Fruit fly (Drosophila melanogaster) whole organism, embryonic: Measurements from ENCODE around the gene Rai1.

Source experiments
- Atf6 ChIP-seq: fragments of 200-800 bp; sonication (Bioruptor generic); IDR thresholded peaks from 2 replicates; pipeline ENCODE4 v1.3.6; 2022; ENCODE audit warnings: missing biosample characterization, missing genetic modification characterization
- BEAF-32 ChIP-seq: fragments of 200-800 bp; sonication (Bioruptor generic); optimal IDR thresholded peaks from 3 replicates; lab custom pipeline; 2017; ENCODE audit warnings: missing biosample characterization, missing genetic modification characterization, mild to moderate bottlenecking, moderate library complexity, missing genetic modification reagents
- Bteb2 ChIP-seq: fragments of 200-800 bp; sonication (Bioruptor generic); optimal IDR thresholded peaks from 2 replicates; lab custom pipeline; 2016; ENCODE audit warnings: missing biosample characterization, missing genetic modification characterization
- CG11504 ChIP-seq: fragments of 200-800 bp; sonication (Bioruptor generic); optimal IDR thresholded peaks from 3 replicates; lab custom pipeline; 2019; ENCODE audit warnings: missing biosample characterization, mild to moderate bottlenecking, missing genetic modification characterization, moderate library complexity
- CG1233 ChIP-seq: fragments of 200-800 bp; sonication (Bioruptor generic); optimal IDR thresholded peaks from 4 replicates; lab custom pipeline; 2018; ENCODE audit warnings: missing biosample characterization, mild to moderate bottlenecking, missing genetic modification characterization
- CG12769 ChIP-seq: fragments of 200-800 bp; sonication (Bioruptor generic); optimal IDR thresholded peaks from 2 replicates; lab custom pipeline; 2019; ENCODE audit warnings: missing biosample characterization, mild to moderate bottlenecking, missing genetic modification characterization, moderate library complexity
- CG13624 ChIP-seq: fragments of 200-800 bp; sonication (Bioruptor generic); optimal IDR thresholded peaks from 2 replicates; lab custom pipeline; 2016; ENCODE audit warnings: missing biosample characterization, missing genetic modification characterization
- CG15269 ChIP-seq: fragments of 200-800 bp; sonication (Bioruptor generic); optimal IDR thresholded peaks from 2 replicates; lab custom pipeline; 2018; ENCODE audit warnings: missing biosample characterization, mild to moderate bottlenecking, missing genetic modification characterization, moderate library complexity
- CG1603 ChIP-seq: fragments of 200-800 bp; sonication (Bioruptor generic); optimal IDR thresholded peaks from 2 replicates; lab custom pipeline; 2019; ENCODE audit warnings: missing biosample characterization, mild to moderate bottlenecking, missing genetic modification characterization, moderate library complexity
- CG16863 ChIP-seq: fragments of 200-800 bp; sonication (Bioruptor generic); optimal IDR thresholded peaks from 3 replicates; lab custom pipeline; 2016; ENCODE audit warnings: missing biosample characterization, missing genetic modification characterization
- CG17359 ChIP-seq: fragments of 200-800 bp; sonication (Bioruptor generic); optimal IDR thresholded peaks from 3 replicates; lab custom pipeline; 2018; ENCODE audit warnings: missing biosample characterization, mild to moderate bottlenecking, missing genetic modification characterization, moderate library complexity
- CG17361 ChIP-seq: fragments of 200-800 bp; sonication (Bioruptor generic); IDR thresholded peaks from 3 replicates; pipeline ENCODE4 v1.3.6; 2022; ENCODE audit warnings: missing biosample characterization, missing genetic modification characterization
- CG30403 ChIP-seq: fragments of 200-800 bp; sonication (Bioruptor generic); optimal IDR thresholded peaks from 3 replicates; lab custom pipeline; 2016; ENCODE audit warnings: missing biosample characterization, missing genetic modification characterization
- CG31441 ChIP-seq: fragments of 200-800 bp; sonication (Bioruptor generic); IDR thresholded peaks from 2 replicates; pipeline ENCODE4 v1.3.6; 2022; ENCODE audit warnings: missing biosample characterization, missing genetic modification characterization
- CG3163 ChIP-seq: fragments of 200-800 bp; sonication (Bioruptor generic); optimal IDR thresholded peaks from 3 replicates; lab custom pipeline; 2016; ENCODE audit warnings: missing biosample characterization, missing genetic modification characterization
- CG34376 ChIP-seq: fragments of 200-800 bp; sonication (Bioruptor generic); optimal IDR thresholded peaks from 2 replicates; lab custom pipeline; 2018; ENCODE audit warnings: missing biosample characterization, mild to moderate bottlenecking, missing genetic modification characterization
- CG4282 ChIP-seq: fragments of 200-800 bp; sonication (Bioruptor generic); optimal IDR thresholded peaks from 2 replicates; lab custom pipeline; 2016; ENCODE audit warnings: missing biosample characterization, missing genetic modification characterization
- CG5180 ChIP-seq: fragments of 200-800 bp; sonication (Bioruptor generic); optimal IDR thresholded peaks from 3 replicates; lab custom pipeline; 2017; ENCODE audit warnings: missing biosample characterization, missing genetic modification characterization, mild to moderate bottlenecking, moderate library complexity, missing genetic modification reagents
- CG7839 ChIP-seq: fragments of 200-800 bp; sonication (Bioruptor generic); optimal IDR thresholded peaks from 3 replicates; lab custom pipeline; 2018; ENCODE audit warnings: missing biosample characterization, mild to moderate bottlenecking, missing genetic modification characterization, moderate library complexity
- CHES-1-like ChIP-seq: fragments of 200-800 bp; sonication (Bioruptor generic); optimal IDR thresholded peaks from 2 replicates; lab custom pipeline; 2016; ENCODE audit warnings: missing biosample characterization, missing genetic modification characterization
- CrebB ChIP-seq: fragments of 200-800 bp; sonication (Bioruptor generic); optimal IDR thresholded peaks from 3 replicates; lab custom pipeline; 2018; ENCODE audit warnings: missing biosample characterization, mild to moderate bottlenecking, missing genetic modification characterization
- Dbx ChIP-seq: fragments of 200-800 bp; sonication (Bioruptor generic); IDR thresholded peaks from 3 replicates; pipeline ENCODE4 v1.3.6; 2022; ENCODE audit warnings: missing biosample characterization, missing genetic modification characterization
- Dip2 ChIP-seq: fragments of 200-800 bp; sonication (Bioruptor generic); IDR thresholded peaks from 2 replicates; pipeline ENCODE4 v1.3.6; 2022; ENCODE audit warnings: missing biosample characterization, missing genetic modification characterization
- Eip74EF ChIP-seq, 2 experiments: fragments of 200-800 bp in 1 of 2; fragments of >200 bp in 1 of 2; sonication (Bioruptor generic) in 1 of 2; optimal IDR thresholded peaks; 2 replicates each; lab custom pipeline; 2017 to 2019; ENCODE audit warnings: missing biosample characterization in 2 of 2, missing genetic modification characterization in 2 of 2, mild to moderate bottlenecking in 1 of 2, moderate library complexity in 1 of 2
- HLH3B ChIP-seq: fragments of 200-800 bp; sonication (Bioruptor generic); IDR thresholded peaks from 2 replicates; pipeline ENCODE4 v1.3.6; 2022; ENCODE audit warnings: missing biosample characterization, missing genetic modification characterization
- HmgD ChIP-seq: fragments of 200-800 bp; sonication (Bioruptor generic); optimal IDR thresholded peaks from 3 replicates; lab custom pipeline; 2016; ENCODE audit warnings: missing biosample characterization, missing genetic modification characterization
- Hr51 ChIP-seq, 2 experiments: fragments of 200-800 bp; sonication (Bioruptor generic); optimal IDR thresholded peaks; 2 replicates in 1 of 2; 3 replicates in 1 of 2; lab custom pipeline; 2016 to 2018; ENCODE audit warnings: missing biosample characterization in 2 of 2, missing genetic modification characterization in 2 of 2, mild to moderate bottlenecking in 1 of 2, moderate library complexity in 1 of 2
- Med ChIP-seq: fragments of 200-800 bp; sonication (Bioruptor generic); peaks from one replicate; lab custom pipeline; 2016; ENCODE audit warnings: missing biosample characterization, missing genetic modification characterization, mild to moderate bottlenecking, inconsistent platforms, moderate library complexity
- Oaz ChIP-seq: fragments of 200-800 bp; sonication (Bioruptor generic); IDR thresholded peaks from 2 replicates; pipeline ENCODE4 v1.3.6; 2022; ENCODE audit warnings: missing biosample characterization, missing genetic modification characterization
- Taf1 ChIP-seq: fragments of 200-800 bp; sonication (Bioruptor generic); IDR thresholded peaks from 2 replicates; pipeline ENCODE4 v1.3.6; 2022; ENCODE audit warnings: missing biosample characterization, missing genetic modification characterization
- amos ChIP-seq: fragments of 200-800 bp; sonication (Bioruptor generic); IDR thresholded peaks from 2 replicates; pipeline ENCODE4 v1.3.6; 2022; ENCODE audit warnings: missing biosample characterization, missing genetic modification characterization; ENCODE audit not compliant: partially characterized antibody
- bbx ChIP-seq: fragments of 200-800 bp; sonication (Bioruptor generic); IDR thresholded peaks from 2 replicates; pipeline ENCODE4 v1.3.6; 2022; ENCODE audit warnings: missing biosample characterization, missing genetic modification characterization; ENCODE audit not compliant: partially characterized antibody
- bcd ChIP-seq: fragments of 200-800 bp; sonication (Bioruptor generic); optimal IDR thresholded peaks from 2 replicates; lab custom pipeline; 2017; ENCODE audit warnings: missing biosample characterization, mild to moderate bottlenecking, missing genetic modification characterization
- chinmo ChIP-seq: fragments of 200-800 bp; sonication (Bioruptor generic); IDR thresholded peaks from 4 replicates; pipeline ENCODE4 v1.3.6; 2022; ENCODE audit warnings: missing biosample characterization, missing genetic modification characterization; ENCODE audit not compliant: partially characterized antibody
- dmrt99B ChIP-seq: fragments of 200-800 bp; sonication (Bioruptor generic); optimal IDR thresholded peaks from 2 replicates; lab custom pipeline; 2018; ENCODE audit warnings: missing biosample characterization, mild to moderate bottlenecking, missing genetic modification characterization, moderate library complexity
- en ChIP-seq: fragments of 200-800 bp; sonication (Bioruptor generic); optimal IDR thresholded peaks from 2 replicates; lab custom pipeline; 2016; ENCODE audit warnings: missing biosample characterization, missing genetic modification characterization
- exex ChIP-seq: fragments of 200-800 bp; sonication (Bioruptor generic); optimal IDR thresholded peaks from 4 replicates; lab custom pipeline; 2018; ENCODE audit warnings: missing biosample characterization, mild to moderate bottlenecking, missing genetic modification characterization, moderate library complexity
- fd96Cb ChIP-seq: fragments of 200-800 bp; sonication (Bioruptor generic); optimal IDR thresholded peaks from 2 replicates; lab custom pipeline; 2018; ENCODE audit warnings: missing biosample characterization, mild to moderate bottlenecking, missing genetic modification characterization, moderate library complexity
- gem ChIP-seq: fragments of 200-800 bp; sonication (Bioruptor generic); optimal IDR thresholded peaks from 2 replicates; lab custom pipeline; 2019; ENCODE audit warnings: missing biosample characterization, mild to moderate bottlenecking, missing genetic modification characterization, moderate library complexity
- grau ChIP-seq: fragments of 200-800 bp; optimal IDR thresholded peaks from 3 replicates; lab custom pipeline; 2019; ENCODE audit warnings: missing biosample characterization, mild to moderate bottlenecking, missing genetic modification characterization, moderate library complexity
- gro ChIP-seq: fragments of 200-800 bp; sonication (Bioruptor generic); optimal IDR thresholded peaks from 2 replicates; lab custom pipeline; 2016; ENCODE audit warnings: missing biosample characterization, missing genetic modification characterization
- ham ChIP-seq: fragments of 200-800 bp; sonication (Bioruptor generic); IDR thresholded peaks from 2 replicates; pipeline ENCODE4 v1.3.6; 2022; ENCODE audit warnings: missing biosample characterization, missing genetic modification characterization
- hb ChIP-seq: fragments of 200-800 bp; sonication (Bioruptor generic); IDR thresholded peaks from 3 replicates; pipeline ENCODE4 v1.3.6; 2022; ENCODE audit warnings: missing biosample characterization, missing genetic modification characterization; ENCODE audit not compliant: partially characterized antibody
- phol ChIP-seq: fragments of 200-800 bp; sonication (Bioruptor generic); optimal IDR thresholded peaks from 3 replicates; lab custom pipeline; 2018; ENCODE audit warnings: missing biosample characterization, mild to moderate bottlenecking, missing genetic modification characterization, moderate library complexity
- prd ChIP-seq, 3 experiments: fragments of >200 bp in 2 of 3; fragments of 200-800 bp in 1 of 3; sonication (Bioruptor generic) in 1 of 3; optimal IDR thresholded peaks in 2 of 3; IDR thresholded peaks in 1 of 3; 2 replicates in 2 of 3; 3 replicates in 1 of 3; pipeline versions ENCODE4 v1.3.6 to Lab custom; 2017 to 2022; ENCODE audit warnings: missing biosample characterization in 1 of 3, missing genetic modification characterization in 1 of 3
- sens ChIP-seq: fragments of 200-800 bp; sonication (Bioruptor generic); peaks from one replicate; lab custom pipeline; 2016; ENCODE audit warnings: missing biosample characterization, missing genetic modification characterization
- sens-2 ChIP-seq: fragments of 200-800 bp; sonication (Bioruptor generic); IDR thresholded peaks from 2 replicates; pipeline ENCODE4 v1.3.6; 2022; ENCODE audit warnings: missing biosample characterization, missing genetic modification characterization
- seq ChIP-seq: fragments of 200-800 bp; sonication (Bioruptor generic); IDR thresholded peaks from 2 replicates; pipeline ENCODE4 v1.3.6; 2022; ENCODE audit warnings: missing biosample characterization, missing genetic modification characterization
- shn ChIP-seq: fragments of 200-800 bp; sonication (Bioruptor generic); optimal IDR thresholded peaks from 3 replicates; lab custom pipeline; 2016; ENCODE audit warnings: missing biosample characterization, missing genetic modification characterization
- stc ChIP-seq: fragments of 200-800 bp; sonication (Bioruptor generic); IDR thresholded peaks from 2 replicates; pipeline ENCODE4 v1.3.6; 2022; ENCODE audit warnings: missing biosample characterization, missing genetic modification characterization

Rai1 gene

dm6 chrX:16814351-16814750 is 11.2 kb upstream of the Rai1 start:
- TF ChIP-seq Med (GFP tag; lab: Kevin White, UChicago) (peak; percentile 36), CG3163 (GFP tag; lab: Kevin White, UChicago) (no peak), amos (no peak), Atf6 (no peak), BEAF-32 (GFP tag; lab: Kevin White, UChicago) (no peak), dmrt99B (tag; lab: Kevin White, UChicago) (peak; percentile 46), CrebB (tag; lab: Kevin White, UChicago) (no peak), CG15269 (tag; lab: Kevin White, UChicago) (peak; percentile 8), CG16863 (GFP tag; lab: Kevin White, UChicago) (no peak), Oaz (GFP tag; lab: Robert Waterston, UW) (no peak), CG5180 (no peak), CG17359 (tag; lab: Kevin White, UChicago) (peak; percentile 3), bbx (GFP tag; lab: Robert Waterston, UW) (no peak), CG1233 (GFP tag; lab: Kevin White, UChicago) (no peak), prd (optimal IDR thresholded peaks at IDR 0.05; lab: Kevin White, UChicago) (no peak), prd (GFP tag; IDR thresholded peaks at IDR 0.05; lab: Robert Waterston, UW) (0 out of 3 replicates have a peak, but pooled peaks have one; percentile 12), CHES-1-like (GFP tag; lab: Kevin White, UChicago) (no peak), gem (peak; percentile 15), HmgD (GFP tag; lab: Kevin White, UChicago) (no peak), CG11504 (peak; percentile 37), ham (GFP tag; lab: Robert Waterston, UW) (no peak), CG34376 (GFP tag; lab: Kevin White, UChicago) (no peak), CG30403 (GFP tag; lab: Kevin White, UChicago) (peak; percentile 3), CG13624 (no peak), CG1603 (tag; lab: Kevin White, UChicago) (peak; percentile 10), seq (GFP tag; lab: Robert Waterston, UW) (no peak), en (GFP tag; lab: Kevin White, UChicago) (no peak), Taf1 (GFP tag; lab: Robert Waterston, UW) (no peak), Dbx (no peak), exex (no peak), CG12769 (tag; lab: Kevin White, UChicago) (no peak), sens (peak; percentile 76), Dip2 (no peak), sens-2 (GFP tag; lab: Robert Waterston, UW) (no peak), phol (tag; lab: Kevin White, UChicago) (peak; percentile 9), CG7839 (tag; lab: Kevin White, UChicago) (peak; percentile 20), gro (GFP tag; lab: Kevin White, UChicago) (no peak), shn (GFP tag; lab: Kevin White, UChicago) (no peak), CG31441 (GFP tag; lab: Robert Waterston, UW) (no peak), stc (GFP tag; lab: Robert Waterston, UW) (no peak), grau (tag; lab: Kevin White, UChicago) (peak; percentile 31), HLH3B (0 out of 2 replicates have a peak, but pooled peaks have one; percentile 12), bcd (peak; percentile 2), Hr51 (GFP tag; optimal IDR thresholded peaks at IDR 0.05; lab: Kevin White, UChicago) (peak in 1 of 2 experiments; percentile 20), chinmo (GFP tag; lab: Robert Waterston, UW) (no peak), fd96Cb (tag; lab: Kevin White, UChicago) (no peak), Eip74EF (GFP tag; optimal IDR thresholded peaks at IDR 0.05; lab: Kevin White, UChicago) (no peak), CG17361 (0 out of 3 replicates have a peak, but pooled peaks have one; percentile 9), hb (GFP tag; lab: Robert Waterston, UW) (no peak), Bteb2 (no peak), CG4282 (GFP tag; lab: Kevin White, UChicago) (no peak)
